Worm (Caenorhabditis elegans) whole organism, early embryonic: Measurements from ENCODE around the gene fbxa-127.

Experiments used
- B0310.2 ChIP-seq: sonication (generic microtip); optimal IDR thresholded peaks from 2 replicates; lab custom pipeline; 2016; ENCODE audit warnings: mild to moderate bottlenecking, missing genetic modification characterization, missing compliant biosample characterization
- F13C5.2 ChIP-seq: sonication (generic microtip); optimal IDR thresholded peaks from 2 replicates; lab custom pipeline; 2017; ENCODE audit warnings: mild to moderate bottlenecking, missing genetic modification characterization, inconsistent platforms, missing compliant biosample characterization
- aly-1 ChIP-seq: sonication (generic microtip); optimal IDR thresholded peaks from 2 replicates; lab custom pipeline; 2016; ENCODE audit warnings: missing genetic modification characterization, missing compliant biosample characterization
- ama-1 ChIP-seq: fragments of 150-350 bp; optimal IDR thresholded peaks from 2 replicates; lab custom pipeline; 2014
- ceh-36 ChIP-seq: sonication (generic microtip); optimal IDR thresholded peaks from 2 replicates; lab custom pipeline; 2016; ENCODE audit warnings: missing genetic modification characterization, inconsistent platforms, missing compliant biosample characterization
- scrt-1 ChIP-seq: fragments of 200-800 bp; sonication (Bioruptor generic); IDR thresholded peaks from 2 replicates; pipeline ENCODE4 v1.3.6; 2022; ENCODE audit warnings: missing genetic modification characterization, missing compliant biosample characterization
- tbx-11 ChIP-seq: fragments of 200-800 bp; sonication (Bioruptor generic); IDR thresholded peaks from 2 replicates; pipeline ENCODE4 v1.3.6; 2022; ENCODE audit warnings: missing genetic modification characterization, missing compliant biosample characterization
- tbx-37 ChIP-seq: fragments of 200-800 bp; sonication (Bioruptor generic); conservative IDR thresholded peaks from 2 replicates; pipeline ENCODE4 v1.3.6; 2022; ENCODE audit warnings: missing genetic modification reagents, missing genetic modification characterization, missing compliant biosample characterization
- tra-4 ChIP-seq: sonication (generic microtip); optimal IDR thresholded peaks from 2 replicates; lab custom pipeline; 2017; ENCODE audit warnings: missing genetic modification characterization, missing compliant biosample characterization

DNA sequence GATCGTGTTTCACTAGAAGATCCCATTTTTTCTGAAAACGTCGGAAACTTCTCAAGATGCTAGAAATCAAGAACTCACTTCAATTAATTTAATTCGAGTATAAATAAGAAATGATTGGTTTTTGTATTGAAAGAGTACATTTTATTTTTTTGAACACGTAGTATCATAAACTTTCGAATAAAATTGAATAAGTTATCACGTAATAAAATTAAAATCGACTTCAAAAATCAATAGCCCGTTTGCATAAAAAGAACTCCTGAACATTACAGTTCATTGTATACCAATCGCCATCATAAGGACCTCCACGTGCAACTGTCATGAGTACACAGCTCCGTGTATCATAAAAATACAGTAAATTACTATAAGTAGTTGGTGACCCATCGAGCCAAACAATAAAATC, 5.2 kb downstream of the fbxa-127 start, which contains the start of gene T25E12.16:
- TF ChIP-seq tra-4 (tag; lab: Kevin White, UChicago), result no peak
- TF ChIP-seq ama-1, result no peak
- TF ChIP-seq B0310.2, result no peak
- TF ChIP-seq tbx-11, result no peak
- no peak for TF ChIP-seq F13C5.2
- TF ChIP-seq scrt-1, result no peak
- TF ChIP-seq tbx-37 (GFP tag; lab: Robert Waterston, UW), result no peak
- TF ChIP-seq ceh-36, result no peak
- TF ChIP-seq aly-1 (tag; lab: Kevin White, UChicago), result no peak
